Worm (Caenorhabditis elegans): ENCODE measurements around the gene allo-1.
A peak's percentile ranks its signal among the peaks of the same experiment; 100 is the strongest.
"Not testable (repeated sequence)": the region's sequence is repeated elsewhere in the genome, so short reads cannot be mapped to it uniquely, and the experiment has no call there.

allo-1 gene

ce11 chrIV:10668561-10668960, 28.3 kb downstream of the allo-1 start:
- no peak for TF ChIP-seq skn-1 (tag; optimal IDR thresholded peaks at IDR 0.05)
- peak in 1 of 2 experiments; percentile 99 for TF ChIP-seq unc-62 (GFP tag; optimal IDR thresholded peaks at IDR 0.05 in 1 of 2)
- TF ChIP-seq unc-62 (tag; optimal IDR thresholded peaks at IDR 0.05), result no peak
- no peak for TF ChIP-seq ctbp-1 (GFP tag; IDR thresholded peaks at IDR 0.05)
- no peak for TF ChIP-seq tra-1 (GFP tag; IDR thresholded peaks at IDR 0.05)

- no peak for TF ChIP-seq ztf-11 (tag; optimal IDR thresholded peaks at IDR 0.05)
- TF ChIP-seq cey-2 (tag; optimal IDR thresholded peaks at IDR 0.05; ENCODE audit: borderline replicate concordance, insufficient read depth), result no peak
- TF ChIP-seq nhr-11 (tag; optimal IDR thresholded peaks at IDR 0.05), result no peak
- no peak for TF ChIP-seq zfp-3 (GFP tag; conservative IDR thresholded peaks at IDR 0.05)
- TF ChIP-seq nhr-237 (tag; optimal IDR thresholded peaks at IDR 0.05), result no peak
- TF ChIP-seq unc-39 (tag; optimal IDR thresholded peaks at IDR 0.05), result no peak
- no peak for TF ChIP-seq ceh-32 (tag; optimal IDR thresholded peaks at IDR 0.05; ENCODE audit: poor library complexity)
- no peak for TF ChIP-seq nhr-41 (GFP tag; IDR thresholded peaks at IDR 0.05)
- no peak for TF ChIP-seq dmd-8 (GFP tag; IDR thresholded peaks at IDR 0.05)
- no peak for TF ChIP-seq ztf-7 (tag; optimal IDR thresholded peaks at IDR 0.05)
These were observed 30.3 kb downstream of the allo-1 start, which contains the start of gene epi-1 for ce11 chrIV:10666523-10666922. epi-1 (plus strand) TSS chrIV:10666823.

ce11 chrIV:10664134-10664533, 32.7 kb downstream of the allo-1 start, which contains the start of gene K08C7.7:
K08C7.7 (plus strand) TSS chrIV:10664434.
- TF ChIP-seq ztf-7 (tag; optimal IDR thresholded peaks at IDR 0.05) (no peak), aha-1 (tag) (no peak), sdz-12 (GFP tag; optimal IDR thresholded peaks at IDR 0.05) (no peak), ztf-11 (tag; optimal IDR thresholded peaks at IDR 0.05) (no peak), F44E2.7 (GFP tag; IDR thresholded peaks at IDR 0.05) (no peak), saeg-2 (GFP tag; IDR thresholded peaks at IDR 0.05) (no peak)

ce11 chrIV:10661760-10662159, 35.1 kb downstream of the allo-1 start, which contains the start of gene fmo-1:
fmo-1 (plus strand) TSS chrIV:10661857.
- no peak for TF ChIP-seq jun-1 (tag; optimal IDR thresholded peaks at IDR 0.05)
- TF ChIP-seq nhr-28 (tag; optimal IDR thresholded peaks at IDR 0.05), result peak; percentile 60
- no peak for TF ChIP-seq F44E2.7 (GFP tag; IDR thresholded peaks at IDR 0.05)
- TF ChIP-seq lin-29 (GFP tag; IDR thresholded peaks at IDR 0.05), result no peak
- no peak for TF ChIP-seq nhr-41 (GFP tag; IDR thresholded peaks at IDR 0.05)
- no peak for TF ChIP-seq nhr-77 (tag; optimal IDR thresholded peaks at IDR 0.05)
- TF ChIP-seq pqm-1 (tag; optimal IDR thresholded peaks at IDR 0.05), result peak; percentile 50
- TF ChIP-seq ceh-32 (tag; optimal IDR thresholded peaks at IDR 0.05; ENCODE audit: poor library complexity), result no peak
- peak; percentile 16 for TF ChIP-seq hlh-11 (tag; optimal IDR thresholded peaks at IDR 0.05)
- no peak for TF ChIP-seq egl-27 (tag; optimal IDR thresholded peaks at IDR 0.05)
- TF ChIP-seq hmg-1.1 (GFP tag; IDR thresholded peaks at IDR 0.05), result no peak
- TF ChIP-seq nhr-102 (tag; optimal IDR thresholded peaks at IDR 0.05), result no peak
- TF ChIP-seq daf-19 (GFP tag; conservative IDR thresholded peaks at IDR 0.05), result no peak

- TF ChIP-seq lir-3 (tag; optimal IDR thresholded peaks at IDR 0.05) (no peak), unc-62 (GFP tag; optimal IDR thresholded peaks at IDR 0.05 in 1 of 2) (peak in 1 of 2 experiments; percentile 79), unc-62 (tag; optimal IDR thresholded peaks at IDR 0.05) (no peak), nhr-28 (tag; optimal IDR thresholded peaks at IDR 0.05) (peak; percentile 18)
These were observed 35.8 kb downstream of the allo-1 start for ce11 chrIV:10661072-10661471.

DNA sequence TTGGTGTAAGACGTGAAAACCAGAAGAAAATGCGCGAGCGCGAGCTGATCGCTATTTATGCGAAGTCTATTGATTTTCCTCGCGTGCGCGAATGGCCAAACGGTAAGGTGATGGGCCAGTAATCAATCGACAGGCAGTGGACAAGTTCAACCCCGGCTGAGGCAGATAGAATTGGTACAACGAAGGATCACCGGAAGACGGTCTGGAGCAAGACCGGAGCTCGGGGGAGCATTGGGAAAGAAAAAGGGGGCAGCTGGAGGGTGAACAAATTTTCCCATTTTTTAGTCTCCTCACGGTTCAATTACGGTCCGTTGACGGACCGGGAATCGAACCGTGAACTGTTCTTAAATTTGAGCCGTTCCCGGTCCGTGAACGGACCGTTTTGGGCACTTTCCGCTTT, 38.5 kb downstream of the allo-1 start:
- peak; percentile 66 for TF ChIP-seq T26A8.4 (GFP tag; IDR thresholded peaks at IDR 0.05)
- peak; percentile 61; the same call in 1 of the 2 replicates for TF ChIP-seq pha-4 (GFP tag; IDR thresholded peaks at IDR 0.05)
- not testable (repeated sequence) for TF ChIP-seq pha-4 (tag; optimal IDR thresholded peaks at IDR 0.05)
- peak; percentile 51; the same call in 1 of the 2 replicates for TF ChIP-seq mxl-2 (GFP tag; conservative IDR thresholded peaks at IDR 0.05)
- 0 out of 2 replicates have a peak, but pooled peaks have one; percentile 13 for TF ChIP-seq dmd-6 (GFP tag; IDR thresholded peaks at IDR 0.05)
- peak; percentile 85 for TF ChIP-seq arid-1 (GFP tag; conservative IDR thresholded peaks at IDR 0.05)
- TF ChIP-seq lim-7 (GFP tag; IDR thresholded peaks at IDR 0.05), result peak; percentile 71
- peak; percentile 78 for TF ChIP-seq ctbp-1 (GFP tag; IDR thresholded peaks at IDR 0.05)
- TF ChIP-seq Y105C5A.15 (GFP tag; IDR thresholded peaks at IDR 0.05), result peak; percentile 80
- peak; percentile 97 for TF ChIP-seq dmd-8 (GFP tag; IDR thresholded peaks at IDR 0.05)
- TF ChIP-seq F44E2.7 (GFP tag; IDR thresholded peaks at IDR 0.05), result peak; percentile 83; the same call in 1 of the 2 replicates
- peak; percentile 94 for TF ChIP-seq snpc-1.2 (GFP tag; IDR thresholded peaks at IDR 0.05)
- TF ChIP-seq madf-5 (GFP tag; IDR thresholded peaks at IDR 0.05), result 0 out of 4 replicates have a peak, but pooled peaks of 1 of the 2 experiments have one; percentile 42
- TF ChIP-seq nhr-41 (GFP tag; IDR thresholded peaks at IDR 0.05), result peak; percentile 80; the same call in 1 of the 2 replicates
- peak; percentile 65 for TF ChIP-seq Y48G9A.11 (GFP tag; IDR thresholded peaks at IDR 0.05)
- TF ChIP-seq mdt-29 (GFP tag; IDR thresholded peaks at IDR 0.05), result 0 out of 2 replicates have a peak, but pooled peaks have one; percentile 37
- peak; percentile 70 for TF ChIP-seq tra-1 (GFP tag; IDR thresholded peaks at IDR 0.05)
